Worm (Caenorhabditis elegans) whole organism, L3 larva: ENCODE data around the gene mcm-7.

Experiments
- aly-2 ChIP-seq: fragments of 150-350 bp; optimal IDR thresholded peaks from 2 replicates; lab custom pipeline; 2014; ENCODE audit warnings: missing biosample characterization, missing genetic modification characterization
- ceh-28 ChIP-seq: fragments of 150-350 bp; optimal IDR thresholded peaks from 2 replicates; lab custom pipeline; 2014; ENCODE audit warnings: missing biosample characterization, missing genetic modification reagents, missing genetic modification characterization
- mml-1 ChIP-seq: fragments of 150-350 bp; sonication (generic microtip); optimal IDR thresholded peaks from 3 replicates; lab custom pipeline; 2014; ENCODE audit warnings: missing biosample characterization, missing genetic modification characterization
- snpc-4 ChIP-seq: fragments of 150-350 bp; optimal IDR thresholded peaks from 2 replicates; lab custom pipeline; 2014; ENCODE audit warnings: missing biosample characterization, missing genetic modification characterization

DNA sequence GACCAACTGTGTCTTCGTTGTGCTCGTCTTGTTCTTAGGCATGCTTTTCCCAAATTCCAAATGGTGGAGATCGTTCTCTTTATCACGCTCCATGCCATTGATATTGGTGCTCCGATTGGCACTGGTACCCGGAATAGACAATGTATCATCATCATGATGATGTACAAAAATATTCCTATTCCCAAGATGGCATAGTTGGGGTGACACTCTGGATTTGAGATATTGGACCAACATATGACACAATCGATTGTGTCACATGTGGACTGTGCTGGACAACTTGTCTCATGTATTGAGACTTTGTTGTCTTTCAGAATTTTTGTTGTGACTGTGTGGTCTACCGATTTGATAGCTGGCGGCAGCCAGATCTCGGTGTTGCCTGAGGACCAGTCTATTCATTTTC is 42.7 kb upstream of the mcm-7 start:
- TF ChIP-seq mml-1: no peak
- no peak for TF ChIP-seq aly-2 (tag; lab: Kevin White, UChicago)
- no peak for TF ChIP-seq ceh-28 (tag; lab: Kevin White, UChicago)
- no peak for TF ChIP-seq snpc-4
